Worm (Caenorhabditis elegans) whole organism, late embryonic: ENCODE results near the gene C08F8.15.

Experiments used
- C08G9.2 ChIP-seq: sonication (generic microtip); optimal IDR thresholded peaks from 2 replicates; lab custom pipeline; 2016; ENCODE audit warnings: mild to moderate bottlenecking, missing genetic modification characterization, moderate library complexity, missing compliant biosample characterization
- K09A11.1 ChIP-seq: sonication (generic microtip); optimal IDR thresholded peaks from 2 replicates; lab custom pipeline; 2017; ENCODE audit warnings: antibody characterized with exemption, mild to moderate bottlenecking, missing genetic modification characterization, missing compliant biosample characterization; ENCODE audit not compliant: insufficient read depth
- ama-1 ChIP-seq: fragments of 150-350 bp; optimal IDR thresholded peaks from 2 replicates; lab custom pipeline; 2014
- ceh-31 ChIP-seq: sonication (generic microtip); optimal IDR thresholded peaks from 2 replicates; lab custom pipeline; 2016; ENCODE audit warnings: missing genetic modification characterization, missing compliant biosample characterization
- dve-1 ChIP-seq: sonication (generic microtip); optimal IDR thresholded peaks from 2 replicates; lab custom pipeline; 2017; ENCODE audit warnings: antibody characterized with exemption, mild to moderate bottlenecking, missing genetic modification characterization, missing compliant biosample characterization
- elt-2 ChIP-seq: sonication (generic microtip); optimal IDR thresholded peaks from 2 replicates; lab custom pipeline; 2016; ENCODE audit warnings: missing genetic modification reagents, missing genetic modification characterization, missing compliant biosample characterization
- pat-9 ChIP-seq: fragments of 200-800 bp; sonication (Bioruptor generic); optimal IDR thresholded peaks from 2 replicates; lab custom pipeline; 2018; ENCODE audit warnings: mild to moderate bottlenecking, missing genetic modification characterization, moderate library complexity, missing compliant biosample characterization
- pha-4 ChIP-seq: fragments of 150-350 bp; optimal IDR thresholded peaks from 2 replicates; lab custom pipeline; 2018; ENCODE audit warnings: missing biosample characterization, missing genetic modification reagents, missing genetic modification characterization
- ref-2 ChIP-seq: sonication (generic microtip); optimal IDR thresholded peaks from 2 replicates; lab custom pipeline; 2016; ENCODE audit warnings: missing genetic modification characterization, missing compliant biosample characterization
- sox-2 ChIP-seq: fragments of 200-800 bp; sonication (Bioruptor generic); IDR thresholded peaks from 2 replicates; pipeline ENCODE4 v1.3.6; 2022; ENCODE audit warnings: missing genetic modification reagents, missing genetic modification characterization, missing compliant biosample characterization
- sox-4 ChIP-seq: sonication (generic microtip); optimal IDR thresholded peaks from 2 replicates; lab custom pipeline; 2017; ENCODE audit warnings: mild to moderate bottlenecking, missing genetic modification characterization, inconsistent platforms, missing compliant biosample characterization
- tbx-7 ChIP-seq: sonication (generic microtip); optimal IDR thresholded peaks from 2 replicates; lab custom pipeline; 2016; ENCODE audit warnings: missing genotype, missing genetic modification characterization, missing compliant biosample characterization
- zip-5 ChIP-seq: sonication (generic microtip); optimal IDR thresholded peaks from 2 replicates; lab custom pipeline; 2016; ENCODE audit warnings: missing genetic modification characterization, missing compliant biosample characterization

DNA sequence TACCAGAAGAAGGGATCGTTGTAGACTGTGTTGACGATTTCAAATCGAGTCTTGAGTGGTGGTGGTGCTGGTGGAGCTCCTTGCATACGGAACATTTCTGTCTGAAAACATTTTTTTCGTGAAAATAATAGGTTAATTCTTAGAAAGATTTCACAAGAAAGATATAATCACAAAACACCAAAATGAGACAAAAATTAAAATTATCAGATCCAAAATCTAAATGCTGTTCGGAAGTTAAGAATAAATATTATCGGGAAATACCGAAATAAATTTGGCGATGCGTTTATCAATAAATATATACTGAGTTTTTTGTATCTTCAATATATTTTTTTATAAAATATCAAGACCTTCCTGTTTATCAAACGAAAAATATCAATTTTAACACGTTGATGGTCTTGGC lies 17.9 kb upstream of the C08F8.15 start, which contains the start of gene C08F8.9:
- TF ChIP-seq tbx-7 (tag; lab: Kevin White, UChicago): no peak
- no peak for TF ChIP-seq elt-2 (tag; lab: Kevin White, UChicago)
- TF ChIP-seq ama-1 (lab: Kevin White, UChicago): no peak
- TF ChIP-seq ref-2 (tag; lab: Kevin White, UChicago): no peak
- no peak for TF ChIP-seq dve-1 (tag; lab: Kevin White, UChicago)
- no peak for TF ChIP-seq zip-5 (tag; lab: Kevin White, UChicago)
- no peak for TF ChIP-seq pha-4 (tag; lab: Kevin White, UChicago)
- no peak for TF ChIP-seq pat-9 (tag; lab: Kevin White, UChicago)
- no peak for TF ChIP-seq sox-2 (GFP tag; lab: Robert Waterston, UW)
- no peak for TF ChIP-seq ceh-31 (tag; lab: Kevin White, UChicago)
- no peak for TF ChIP-seq K09A11.1 (tag; lab: Kevin White, UChicago)
- TF ChIP-seq C08G9.2 (tag; lab: Kevin White, UChicago): no peak
- no peak for TF ChIP-seq sox-4 (tag; lab: Kevin White, UChicago)
